2 fruit fly cellular contexts compared by ENCODE assay signal in genomic region chrX:17107401-17107916, dm6.
TF ChIP-seq lines count a peak whose summit lies in the region.

CG5004 (plus strand) TSS chrX:17107582.

TF ChIP-seq in whole organism, embryonic, 481 proteins besides CTCF, POLR2A, EP300 and RAD21 (continued from another document and continues in another):
- TF ChIP-seq gce (GFP tag; IDR thresholded peaks at IDR 0.05; lab: Robert Waterston, UW) (no peak), D19A (tag; optimal IDR thresholded peaks at IDR 0.05; lab: Kevin White, UChicago) (no peak), Doc2 (GFP tag; IDR thresholded peaks at IDR 0.05; lab: Robert Waterston, UW) (no peak), fd3F (GFP tag; optimal IDR thresholded peaks at IDR 0.05; lab: Kevin White, UChicago) (no peak), CG2889 (GFP tag; IDR thresholded peaks at IDR 0.05; lab: Robert Waterston, UW) (no peak), row (GFP tag; IDR thresholded peaks at IDR 0.05; lab: Robert Waterston, UW) (peak; percentile 24; the same call in 1 of the 3 replicates), lab (GFP tag; optimal IDR thresholded peaks at IDR 0.05; lab: Kevin White, UChicago) (peak; percentile 0), twi (tag; optimal IDR thresholded peaks at IDR 0.05; lab: Kevin White, UChicago) (no peak), Bgb (GFP tag; IDR thresholded peaks at IDR 0.05; lab: Robert Waterston, UW; ENCODE audit: partially characterized antibody) (peak; percentile 63; the same call in 1 of the 2 replicates), Oli (tag; optimal IDR thresholded peaks at IDR 0.05; lab: Kevin White, UChicago) (no peak), CG31441 (GFP tag; IDR thresholded peaks at IDR 0.05; lab: Robert Waterston, UW) (no peak), Poxn (GFP tag; IDR thresholded peaks at IDR 0.05; lab: Robert Waterston, UW) (no peak), CG17612 (GFP tag; IDR thresholded peaks at IDR 0.05; lab: Robert Waterston, UW) (no peak), CG33213 (GFP tag; optimal IDR thresholded peaks at IDR 0.05; lab: Kevin White, UChicago) (peak; percentile 19), caup (GFP tag; optimal IDR thresholded peaks at IDR 0.05; lab: Kevin White, UChicago; ENCODE audit: severe bottlenecking) (peak; percentile 6), vnd (GFP tag; IDR thresholded peaks at IDR 0.05; lab: Robert Waterston, UW; ENCODE audit: partially characterized antibody) (0 out of 3 replicates have a peak, but pooled peaks have one; percentile 25), br (optimal IDR thresholded peaks at IDR 0.05; lab: Kevin White, UChicago) (no peak), CG8359 (GFP tag; optimal IDR thresholded peaks at IDR 0.05; lab: Kevin White, UChicago; ENCODE audit: borderline replicate concordance) (no peak), Doc3 (GFP tag; IDR thresholded peaks at IDR 0.05; lab: Robert Waterston, UW; ENCODE audit: partially characterized antibody) (0 out of 3 replicates have a peak, but pooled peaks have one; percentile 33), zfh1 (GFP tag; IDR thresholded peaks at IDR 0.05; lab: Robert Waterston, UW) (no peak), ro (GFP tag; IDR thresholded peaks at IDR 0.05; lab: Robert Waterston, UW) (no peak), pb (GFP tag; optimal IDR thresholded peaks at IDR 0.05; lab: Kevin White, UChicago) (no peak), ttk (GFP tag; IDR thresholded peaks at IDR 0.05; lab: Robert Waterston, UW) (no peak), Ada2b (GFP tag; IDR thresholded peaks at IDR 0.05; lab: Robert Waterston, UW) (no peak), CG9817 (tag; optimal IDR thresholded peaks at IDR 0.05; lab: Kevin White, UChicago) (no peak), HHEX (GFP tag; optimal IDR thresholded peaks at IDR 0.05; lab: Kevin White, UChicago) (peak; percentile 9), CG18764 (GFP tag; optimal IDR thresholded peaks at IDR 0.05; lab: Kevin White, UChicago) (no peak), nerfin-1 (tag; optimal IDR thresholded peaks at IDR 0.05; lab: Kevin White, UChicago) (peak; percentile 74), Atf3 (GFP tag; optimal IDR thresholded peaks at IDR 0.05; lab: Kevin White, UChicago) (no peak), Nf-YA (GFP tag; IDR thresholded peaks at IDR 0.05; lab: Robert Waterston, UW) (no peak), amos (GFP tag; IDR thresholded peaks at IDR 0.05; lab: Robert Waterston, UW; ENCODE audit: partially characterized antibody) (peak; percentile 60), kah (GFP tag; optimal IDR thresholded peaks at IDR 0.05; lab: Kevin White, UChicago) (peak; percentile 16), CG14014 (GFP tag; IDR thresholded peaks at IDR 0.05; lab: Robert Waterston, UW) (no peak), Dp (GFP tag; optimal IDR thresholded peaks at IDR 0.05; lab: Kevin White, UChicago) (peak; percentile 41), CG14965 (GFP tag; optimal IDR thresholded peaks at IDR 0.05; lab: Kevin White, UChicago; ENCODE audit: borderline replicate concordance) (no peak), Hsf (GFP tag; optimal IDR thresholded peaks at IDR 0.05; lab: Kevin White, UChicago) (no peak), zf30C (GFP tag; optimal IDR thresholded peaks at IDR 0.05; lab: Kevin White, UChicago) (no peak), CG6791 (GFP tag; IDR thresholded peaks at IDR 0.05; lab: Robert Waterston, UW; ENCODE audit: partially characterized antibody) (0 out of 3 replicates have a peak, but pooled peaks have one; percentile 8), slbo (GFP tag; IDR thresholded peaks at IDR 0.05; lab: Robert Waterston, UW) (no peak), CG9932 (GFP tag; IDR thresholded peaks at IDR 0.05; lab: Robert Waterston, UW) (0 out of 2 replicates have a peak, but pooled peaks have one; percentile 19), CG15479 (GFP tag; optimal IDR thresholded peaks at IDR 0.05; lab: Kevin White, UChicago) (peak; percentile 40), Fer2 (tag; optimal IDR thresholded peaks at IDR 0.05; lab: Kevin White, UChicago) (no peak), Dll (GFP tag; IDR thresholded peaks at IDR 0.05; lab: Robert Waterston, UW; ENCODE audit: partially characterized antibody) (0 out of 4 replicates have a peak, but pooled peaks have one; percentile 45), TFAM (GFP tag; optimal IDR thresholded peaks at IDR 0.05; lab: Kevin White, UChicago) (no peak), CG30431 (GFP tag; optimal IDR thresholded peaks at IDR 0.05; lab: Kevin White, UChicago) (no peak), klu (GFP tag; IDR thresholded peaks at IDR 0.05; lab: Robert Waterston, UW) (no peak), CG9437 (GFP tag; optimal IDR thresholded peaks at IDR 0.05; lab: Kevin White, UChicago) (no peak), ash1 (GFP tag; optimal IDR thresholded peaks at IDR 0.05; lab: Kevin White, UChicago) (no peak), H15 (GFP tag; IDR thresholded peaks at IDR 0.05; lab: Robert Waterston, UW) (no peak), mld (GFP tag; IDR thresholded peaks at IDR 0.05; lab: Robert Waterston, UW; ENCODE audit: partially characterized antibody) (no peak), Lim3 (GFP tag; IDR thresholded peaks at IDR 0.05; lab: Robert Waterston, UW) (no peak), unc-4 (GFP tag; IDR thresholded peaks at IDR 0.05; lab: Robert Waterston, UW; ENCODE audit: partially characterized antibody) (peak; percentile 53), cwo (GFP tag; optimal IDR thresholded peaks at IDR 0.05; lab: Kevin White, UChicago) (no peak), Pdp1 (GFP tag; optimal IDR thresholded peaks at IDR 0.05; lab: Kevin White, UChicago) (peak in 1 of 2 experiments; percentile 34), BEAF-32 (GFP tag; optimal IDR thresholded peaks at IDR 0.05; lab: Kevin White, UChicago) (peak; percentile 68), ato (GFP tag; IDR thresholded peaks at IDR 0.05; lab: Robert Waterston, UW; ENCODE audit: partially characterized antibody) (peak; percentile 49; the same call in 1 of the 2 replicates), gfzf (GFP tag; optimal IDR thresholded peaks at IDR 0.05; lab: Kevin White, UChicago) (peak; percentile 77), CG18476 (GFP tag; optimal IDR thresholded peaks at IDR 0.05; lab: Kevin White, UChicago) (no peak), tio (GFP tag; optimal IDR thresholded peaks at IDR 0.05; lab: Kevin White, UChicago) (no peak), B-H1 (GFP tag; IDR thresholded peaks at IDR 0.05; lab: Robert Waterston, UW) (peak; percentile 21; the same call in 1 of the 3 replicates), CG8765 (GFP tag; IDR thresholded peaks at IDR 0.05; lab: Robert Waterston, UW) (no peak), sug (tag; optimal IDR thresholded peaks at IDR 0.05; lab: Kevin White, UChicago) (no peak), CG7786 (GFP tag; optimal IDR thresholded peaks at IDR 0.05; lab: Kevin White, UChicago) (no peak), Nf-YB (GFP tag; optimal IDR thresholded peaks at IDR 0.05; lab: Kevin White, UChicago) (no peak)

TF ChIP-seq in whole organism, prepupa, 60 proteins besides CTCF, POLR2A, EP300 and RAD21 (continued from another document):
- TF ChIP-seq CG3919 (GFP tag; optimal IDR thresholded peaks at IDR 0.05; lab: Kevin White, UChicago) (no peak), CG4318 (GFP tag; optimal IDR thresholded peaks at IDR 0.05; lab: Kevin White, UChicago) (no peak), svp (GFP tag; lab: Kevin White, UChicago) (peak; percentile 59), CG10631 (GFP tag; optimal IDR thresholded peaks at IDR 0.05; lab: Kevin White, UChicago) (no peak), Eip93F (GFP tag; optimal IDR thresholded peaks at IDR 0.05; lab: Kevin White, UChicago) (no peak), Lpt (GFP tag; optimal IDR thresholded peaks at IDR 0.05; lab: Kevin White, UChicago) (no peak), OdsH (GFP tag; optimal IDR thresholded peaks at IDR 0.05; lab: Kevin White, UChicago) (no peak), vri (GFP tag; optimal IDR thresholded peaks at IDR 0.05; lab: Kevin White, UChicago) (no peak), dac (GFP tag; optimal IDR thresholded peaks at IDR 0.05; lab: Kevin White, UChicago) (no peak), CG8632 (GFP tag; optimal IDR thresholded peaks at IDR 0.05; lab: Kevin White, UChicago) (no peak), CG11762 (GFP tag; optimal IDR thresholded peaks at IDR 0.05; lab: Kevin White, UChicago; ENCODE audit: insufficient read depth) (no peak), CG34406 (GFP tag; optimal IDR thresholded peaks at IDR 0.05; lab: Kevin White, UChicago) (no peak), Sox15 (GFP tag; optimal IDR thresholded peaks at IDR 0.05; lab: Kevin White, UChicago) (no peak), CG9139 (GFP tag; optimal IDR thresholded peaks at IDR 0.05; lab: Kevin White, UChicago) (peak; percentile 14), Ets96B (tag; optimal IDR thresholded peaks at IDR 0.05; lab: Kevin White, UChicago) (no peak), Gug (GFP tag; IDR thresholded peaks at IDR 0.05; lab: Robert Waterston, UW) (no peak), cyc (GFP tag; optimal IDR thresholded peaks at IDR 0.05; lab: Kevin White, UChicago) (no peak), achi (GFP tag; optimal IDR thresholded peaks at IDR 0.05; lab: Kevin White, UChicago) (peak; percentile 31), Eip78C (GFP tag; lab: Kevin White, UChicago) (peak; percentile 56), CG6854 (GFP tag; optimal IDR thresholded peaks at IDR 0.05; lab: Kevin White, UChicago) (peak; percentile 34), CG7368 (GFP tag; optimal IDR thresholded peaks at IDR 0.05; lab: Kevin White, UChicago) (no peak), acj6 (GFP tag; optimal IDR thresholded peaks at IDR 0.05; lab: Kevin White, UChicago) (no peak), Met (GFP tag; optimal IDR thresholded peaks at IDR 0.05; lab: Kevin White, UChicago) (no peak), ss (GFP tag; optimal IDR thresholded peaks at IDR 0.05; lab: Kevin White, UChicago) (peak; percentile 52 to 55), CG11294 (GFP tag; IDR thresholded peaks at IDR 0.05; lab: Robert Waterston, UW) (no peak), Hr38 (GFP tag; optimal IDR thresholded peaks at IDR 0.05; lab: Kevin White, UChicago) (no peak), esn (GFP tag; optimal IDR thresholded peaks at IDR 0.05; lab: Kevin White, UChicago) (no peak), Smox (GFP tag; optimal IDR thresholded peaks at IDR 0.05; lab: Kevin White, UChicago) (no peak), Hr4 (GFP tag; optimal IDR thresholded peaks at IDR 0.05; lab: Kevin White, UChicago) (no peak), lz (GFP tag; optimal IDR thresholded peaks at IDR 0.05; lab: Kevin White, UChicago) (no peak), CG6808 (GFP tag; optimal IDR thresholded peaks at IDR 0.05; lab: Kevin White, UChicago) (peak; percentile 20), CG6276 (GFP tag; optimal IDR thresholded peaks at IDR 0.05; lab: Kevin White, UChicago) (no peak), CG3032 (tag; optimal IDR thresholded peaks at IDR 0.05; lab: Kevin White, UChicago) (no peak), spab (GFP tag; optimal IDR thresholded peaks at IDR 0.05; lab: Kevin White, UChicago) (no peak), CG1621 (tag; optimal IDR thresholded peaks at IDR 0.05; lab: Kevin White, UChicago) (no peak), net (GFP tag; optimal IDR thresholded peaks at IDR 0.05; lab: Kevin White, UChicago) (no peak), CG6792 (GFP tag; optimal IDR thresholded peaks at IDR 0.05; lab: Kevin White, UChicago) (no peak), CG10669 (GFP tag; optimal IDR thresholded peaks at IDR 0.05; lab: Kevin White, UChicago) (no peak), Hr39 (GFP tag; optimal IDR thresholded peaks at IDR 0.05; lab: Kevin White, UChicago) (no peak), eg (GFP tag; IDR thresholded peaks at IDR 0.05; lab: Robert Waterston, UW) (no peak)
